Fruit fly (Drosophila melanogaster) whole organism, embryonic: ENCODE data around the gene RpL24.

Source experiments
- Aef1 ChIP-seq: fragments of 200-800 bp; sonication (Bioruptor generic); IDR thresholded peaks from 3 replicates; pipeline ENCODE4 v1.3.6; 2022; ENCODE audit warnings: missing biosample characterization, missing genetic modification characterization
- B-H2 ChIP-seq: fragments of 200-800 bp; sonication (Bioruptor generic); optimal IDR thresholded peaks from 2 replicates; lab custom pipeline; 2018; ENCODE audit warnings: missing biosample characterization, mild to moderate bottlenecking, missing genetic modification characterization
- Bteb2 ChIP-seq: fragments of 200-800 bp; sonication (Bioruptor generic); optimal IDR thresholded peaks from 2 replicates; lab custom pipeline; 2016; ENCODE audit warnings: missing biosample characterization, missing genetic modification characterization
- CG10431 ChIP-seq: fragments of 200-800 bp; sonication (Bioruptor generic); optimal IDR thresholded peaks from 3 replicates; lab custom pipeline; 2018; ENCODE audit warnings: missing biosample characterization, mild to moderate bottlenecking, missing genetic modification characterization
- CG10565 ChIP-seq: fragments of 200-800 bp; sonication (Bioruptor generic); optimal IDR thresholded peaks from 3 replicates; lab custom pipeline; 2016; ENCODE audit warnings: missing biosample characterization, mild to moderate bottlenecking, missing genetic modification characterization
- CG11504 ChIP-seq: fragments of 200-800 bp; sonication (Bioruptor generic); optimal IDR thresholded peaks from 3 replicates; lab custom pipeline; 2019; ENCODE audit warnings: missing biosample characterization, mild to moderate bottlenecking, missing genetic modification characterization, moderate library complexity
- CG12219 ChIP-seq: fragments of 200-800 bp; sonication (Bioruptor generic); optimal IDR thresholded peaks from 3 replicates; lab custom pipeline; 2018; ENCODE audit warnings: missing biosample characterization, mild to moderate bottlenecking, missing genetic modification characterization
- CG12236 ChIP-seq: fragments of 200-800 bp; sonication (Bioruptor generic); optimal IDR thresholded peaks from 2 replicates; lab custom pipeline; 2016; ENCODE audit warnings: missing biosample characterization, missing genetic modification characterization
- CG1233 ChIP-seq: fragments of 200-800 bp; sonication (Bioruptor generic); optimal IDR thresholded peaks from 4 replicates; lab custom pipeline; 2018; ENCODE audit warnings: missing biosample characterization, mild to moderate bottlenecking, missing genetic modification characterization
- CG12744 ChIP-seq: fragments of 200-800 bp; sonication (Bioruptor generic); optimal IDR thresholded peaks from 2 replicates; lab custom pipeline; 2016; ENCODE audit warnings: missing biosample characterization, missing genetic modification characterization
- CG12769 ChIP-seq: fragments of 200-800 bp; sonication (Bioruptor generic); optimal IDR thresholded peaks from 2 replicates; lab custom pipeline; 2019; ENCODE audit warnings: missing biosample characterization, mild to moderate bottlenecking, missing genetic modification characterization, moderate library complexity
- CG13775 ChIP-seq: fragments of 200-800 bp; sonication (Bioruptor generic); optimal IDR thresholded peaks from 3 replicates; lab custom pipeline; 2017; ENCODE audit warnings: missing biosample characterization, mild to moderate bottlenecking, missing genetic modification characterization
- CG15011 ChIP-seq: fragments of 200-800 bp; sonication (Bioruptor generic); optimal IDR thresholded peaks from 3 replicates; lab custom pipeline; 2018; ENCODE audit warnings: missing biosample characterization, mild to moderate bottlenecking, missing genetic modification characterization
- CG16813 ChIP-seq: fragments of 200-800 bp; sonication (Bioruptor generic); IDR thresholded peaks from 3 replicates; pipeline ENCODE4 v1.3.6; 2022; ENCODE audit warnings: missing biosample characterization, missing genetic modification characterization; ENCODE audit not compliant: partially characterized antibody
- CG2116 ChIP-seq: fragments of 200-800 bp; sonication (Bioruptor generic); optimal IDR thresholded peaks from 3 replicates; lab custom pipeline; 2018; ENCODE audit warnings: missing biosample characterization, mild to moderate bottlenecking, missing genetic modification characterization
- CG32767 ChIP-seq: fragments of 200-800 bp; sonication (Bioruptor generic); IDR thresholded peaks from 2 replicates; pipeline ENCODE4 v1.3.6; 2022; ENCODE audit warnings: missing biosample characterization, missing genetic modification characterization
- CG3281 ChIP-seq: fragments of 200-800 bp; sonication (Bioruptor generic); optimal IDR thresholded peaks from 3 replicates; lab custom pipeline; 2017; ENCODE audit warnings: missing biosample characterization, mild to moderate bottlenecking, missing genetic modification characterization
- CG34422 ChIP-seq: fragments of 200-800 bp; sonication (Bioruptor generic); IDR thresholded peaks from 3 replicates; pipeline ENCODE4 v1.3.6; 2022; ENCODE audit warnings: missing biosample characterization, missing genetic modification characterization
- CG3995 ChIP-seq: fragments of 200-800 bp; sonication (Bioruptor generic); optimal IDR thresholded peaks from 3 replicates; lab custom pipeline; 2016; ENCODE audit warnings: missing biosample characterization, missing genetic modification characterization
- CG4328 ChIP-seq: fragments of 200-800 bp; sonication (Bioruptor generic); optimal IDR thresholded peaks from 3 replicates; lab custom pipeline; 2017; ENCODE audit warnings: missing biosample characterization, missing genetic modification reagents, missing genetic modification characterization
- CG43689 ChIP-seq: fragments of 200-800 bp; sonication (Bioruptor generic); IDR thresholded peaks from 2 replicates; pipeline ENCODE4 v1.3.6; 2022; ENCODE audit warnings: missing biosample characterization, missing genetic modification characterization
- CG6854 ChIP-seq: fragments of 200-800 bp; sonication (Bioruptor generic); optimal IDR thresholded peaks from 3 replicates; lab custom pipeline; 2017; ENCODE audit warnings: missing biosample characterization, mild to moderate bottlenecking, missing genetic modification characterization
- Dek ChIP-seq: fragments of 200-800 bp; sonication (Bioruptor generic); optimal IDR thresholded peaks from 3 replicates; lab custom pipeline; 2019; ENCODE audit warnings: missing biosample characterization, mild to moderate bottlenecking, missing genetic modification characterization, moderate library complexity
- Dip3 ChIP-seq: fragments of 200-800 bp; sonication (Bioruptor generic); optimal IDR thresholded peaks from 3 replicates; lab custom pipeline; 2016; ENCODE audit warnings: missing biosample characterization, missing genetic modification characterization
- Doc2 ChIP-seq: fragments of 200-800 bp; sonication (Bioruptor generic); IDR thresholded peaks from 2 replicates; pipeline ENCODE4 v1.3.6; 2022; ENCODE audit warnings: missing biosample characterization, missing genetic modification characterization
- Doc3 ChIP-seq: fragments of 200-800 bp; sonication (Bioruptor generic); IDR thresholded peaks from 3 replicates; pipeline ENCODE4 v1.3.6; 2022; ENCODE audit warnings: missing biosample characterization, missing genetic modification characterization; ENCODE audit not compliant: partially characterized antibody
- Drgx ChIP-seq: fragments of 200-800 bp; sonication (Bioruptor generic); IDR thresholded peaks from 2 replicates; pipeline ENCODE4 v1.3.6; 2022; ENCODE audit warnings: missing biosample characterization, missing genetic modification characterization
- E2f2 ChIP-seq: fragments of 200-800 bp; sonication (Bioruptor generic); IDR thresholded peaks from 2 replicates; pipeline ENCODE4 v1.3.6; 2022; ENCODE audit warnings: missing biosample characterization, missing genetic modification characterization
- Eip74EF ChIP-seq, 2 experiments: fragments of 200-800 bp in 1 of 2; fragments of >200 bp in 1 of 2; sonication (Bioruptor generic) in 1 of 2; optimal IDR thresholded peaks; 2 replicates each; lab custom pipeline; 2017 to 2019; ENCODE audit warnings: missing biosample characterization in 2 of 2, missing genetic modification characterization in 2 of 2, mild to moderate bottlenecking in 1 of 2, moderate library complexity in 1 of 2
- Ets97D ChIP-seq: fragments of 200-800 bp; sonication (Bioruptor generic); optimal IDR thresholded peaks from 3 replicates; lab custom pipeline; 2016; ENCODE audit warnings: missing biosample characterization, missing genetic modification characterization
- Hand ChIP-seq: fragments of 200-800 bp; sonication (Bioruptor generic); optimal IDR thresholded peaks from 2 replicates; lab custom pipeline; 2017; ENCODE audit warnings: mild to moderate bottlenecking, missing biosample characterization, missing genetic modification reagents, missing genetic modification characterization
- Lhr ChIP-seq: fragments of 200-800 bp; sonication (Bioruptor generic); optimal IDR thresholded peaks from 3 replicates; lab custom pipeline; 2017; ENCODE audit warnings: mild to moderate bottlenecking, missing biosample characterization, missing genetic modification reagents, missing genetic modification characterization
- NC2β ChIP-seq: fragments of 200-800 bp; sonication (Bioruptor generic); optimal IDR thresholded peaks from 2 replicates; lab custom pipeline; 2016; ENCODE audit warnings: missing biosample characterization, missing genetic modification characterization
- ara ChIP-seq: fragments of 200-800 bp; sonication (Bioruptor generic); IDR thresholded peaks from 2 replicates; pipeline ENCODE4 v1.3.6; 2022; ENCODE audit warnings: missing biosample characterization, missing genetic modification characterization
- chinmo ChIP-seq: fragments of 200-800 bp; sonication (Bioruptor generic); IDR thresholded peaks from 4 replicates; pipeline ENCODE4 v1.3.6; 2022; ENCODE audit warnings: missing biosample characterization, missing genetic modification characterization; ENCODE audit not compliant: partially characterized antibody
- danr ChIP-seq: fragments of 200-800 bp; sonication (Bioruptor generic); IDR thresholded peaks from 2 replicates; pipeline ENCODE4 v1.3.6; 2022; ENCODE audit warnings: missing biosample characterization, missing genetic modification characterization
- disco-r ChIP-seq: fragments of 200-800 bp; sonication (Bioruptor generic); optimal IDR thresholded peaks from 2 replicates; lab custom pipeline; 2016; ENCODE audit warnings: missing biosample characterization, missing genetic modification characterization
- dmrt99B ChIP-seq: fragments of 200-800 bp; sonication (Bioruptor generic); optimal IDR thresholded peaks from 2 replicates; lab custom pipeline; 2018; ENCODE audit warnings: missing biosample characterization, mild to moderate bottlenecking, missing genetic modification characterization, moderate library complexity
- emc ChIP-seq: fragments of 200-800 bp; sonication (Bioruptor generic); optimal IDR thresholded peaks from 2 replicates; lab custom pipeline; 2016; ENCODE audit warnings: missing biosample characterization, missing genetic modification characterization
- fu2 ChIP-seq: fragments of 200-800 bp; sonication (Bioruptor generic); optimal IDR thresholded peaks from 2 replicates; lab custom pipeline; 2016; ENCODE audit warnings: missing biosample characterization, missing genetic modification characterization
- gce ChIP-seq: fragments of 200-800 bp; sonication (Bioruptor generic); IDR thresholded peaks from 3 replicates; pipeline ENCODE4 v1.3.6; 2022; ENCODE audit warnings: missing biosample characterization, missing genetic modification characterization
- h ChIP-seq: fragments of >200 bp; optimal IDR thresholded peaks from 2 replicates; lab custom pipeline; 2017
- kay ChIP-seq: fragments of 200-800 bp; sonication (Bioruptor generic); optimal IDR thresholded peaks from 2 replicates; lab custom pipeline; 2016; ENCODE audit warnings: missing biosample characterization, missing genetic modification characterization
- nau ChIP-seq: fragments of 200-800 bp; sonication (Bioruptor generic); optimal IDR thresholded peaks from 3 replicates; lab custom pipeline; 2017; ENCODE audit warnings: missing biosample characterization, mild to moderate bottlenecking, missing genetic modification characterization, missing genetic modification reagents
- peb ChIP-seq: fragments of 200-800 bp; sonication (Bioruptor generic); IDR thresholded peaks from 2 replicates; pipeline ENCODE4 v1.3.6; 2022; ENCODE audit warnings: missing biosample characterization, missing genetic modification characterization
- pho ChIP-seq: fragments of 200-800 bp; sonication (Bioruptor generic); optimal IDR thresholded peaks from 2 replicates; lab custom pipeline; 2016; ENCODE audit warnings: missing biosample characterization, missing genetic modification characterization
- run ChIP-seq: fragments of 200-800 bp; sonication (Bioruptor generic); optimal IDR thresholded peaks from 3 replicates; lab custom pipeline; 2018; ENCODE audit warnings: missing biosample characterization, mild to moderate bottlenecking, missing genetic modification characterization
- slou ChIP-seq: fragments of 200-800 bp; sonication (Bioruptor generic); optimal IDR thresholded peaks from 3 replicates; lab custom pipeline; 2016; ENCODE audit warnings: missing biosample characterization, missing genetic modification characterization
- ssp ChIP-seq: fragments of 200-800 bp; sonication (Bioruptor generic); IDR thresholded peaks from 2 replicates; pipeline ENCODE4 v1.3.6; 2022; ENCODE audit warnings: missing biosample characterization, missing genetic modification characterization
- trh ChIP-seq: fragments of 200-800 bp; sonication (Bioruptor generic); optimal IDR thresholded peaks from 2 replicates; lab custom pipeline; 2016; ENCODE audit warnings: missing biosample characterization, missing genetic modification characterization
- z ChIP-seq: fragments of 200-800 bp; sonication (Bioruptor generic); IDR thresholded peaks from 3 replicates; pipeline ENCODE4 v1.3.6; 2022; ENCODE audit warnings: missing biosample characterization, missing genetic modification characterization

The RpL24 gene

dm6 chr2L:13382351-13383029, 12.4 kb downstream of the RpL24 start, which contains the start of gene loqs (continued):
- TF ChIP-seq Ets97D (GFP tag; lab: Kevin White, UChicago) = no peak
- no peak for TF ChIP-seq Eip74EF (GFP tag; optimal IDR thresholded peaks at IDR 0.05; lab: Kevin White, UChicago)
- no peak for TF ChIP-seq CG10431 (GFP tag; lab: Kevin White, UChicago)
- TF ChIP-seq Aef1 (GFP tag; lab: Robert Waterston, UW) = no peak
- no peak for TF ChIP-seq Drgx
- no peak for TF ChIP-seq Dip3 (GFP tag; lab: Kevin White, UChicago)
- no peak for TF ChIP-seq Dek (tag; lab: Kevin White, UChicago)
- TF ChIP-seq CG12236 (GFP tag; lab: Kevin White, UChicago) = no peak
- no peak for TF ChIP-seq CG15011 (GFP tag; lab: Kevin White, UChicago)
- no peak for TF ChIP-seq CG13775 (GFP tag; lab: Kevin White, UChicago)
- no peak for TF ChIP-seq pho (GFP tag; lab: Kevin White, UChicago)
- TF ChIP-seq CG3995 (GFP tag; lab: Kevin White, UChicago) = no peak
- TF ChIP-seq kay = no peak
- TF ChIP-seq Doc2 (GFP tag; lab: Robert Waterston, UW) = no peak
- TF ChIP-seq Doc3 (GFP tag; lab: Robert Waterston, UW) = peak; percentile 39; the same call in 1 of the 3 replicates
- TF ChIP-seq CG2116 (GFP tag; lab: Kevin White, UChicago) = peak; percentile 83
- no peak for TF ChIP-seq chinmo (GFP tag; lab: Robert Waterston, UW)
- TF ChIP-seq CG1233 (GFP tag; lab: Kevin White, UChicago) = no peak
- TF ChIP-seq CG34422 = no peak
- no peak for TF ChIP-seq CG11504 (tag; lab: Kevin White, UChicago)
- TF ChIP-seq CG12744 = no peak
- TF ChIP-seq emc = no peak
- no peak for TF ChIP-seq ssp (GFP tag; lab: Robert Waterston, UW)
- no peak for TF ChIP-seq peb (GFP tag; lab: Robert Waterston, UW)
- no peak for TF ChIP-seq run (tag; lab: Kevin White, UChicago)
- TF ChIP-seq CG3281 (GFP tag; lab: Kevin White, UChicago) = no peak
- no peak for TF ChIP-seq nau
- no peak for TF ChIP-seq gce (GFP tag; lab: Robert Waterston, UW)
- TF ChIP-seq E2f2 (GFP tag; lab: Robert Waterston, UW) = peak; percentile 83
- no peak for TF ChIP-seq h (lab: Kevin White, UChicago)
- no peak for TF ChIP-seq CG6854 (GFP tag; lab: Kevin White, UChicago)
- no peak for TF ChIP-seq CG12219 (GFP tag; lab: Kevin White, UChicago)
- TF ChIP-seq CG32767 (GFP tag; lab: Robert Waterston, UW) = peak; percentile 63; the same call in 1 of the 2 replicates
- TF ChIP-seq B-H2 = no peak
- no peak for TF ChIP-seq ara (GFP tag; lab: Robert Waterston, UW)
- no peak for TF ChIP-seq CG43689 (GFP tag; lab: Robert Waterston, UW)
- no peak for TF ChIP-seq CG16813 (GFP tag; lab: Robert Waterston, UW)
- TF ChIP-seq trh (GFP tag; lab: Kevin White, UChicago) = no peak
- no peak for TF ChIP-seq CG4328 (GFP tag; lab: Kevin White, UChicago)
- TF ChIP-seq fu2 = no peak
- no peak for TF ChIP-seq CG10565 (GFP tag; lab: Kevin White, UChicago)
- TF ChIP-seq Lhr (GFP tag; lab: Kevin White, UChicago) = no peak
- TF ChIP-seq NC2β (GFP tag; lab: Kevin White, UChicago) = no peak
- no peak for TF ChIP-seq danr
- no peak for TF ChIP-seq Hand (GFP tag; lab: Kevin White, UChicago)
- TF ChIP-seq disco-r (GFP tag; lab: Kevin White, UChicago) = no peak
- no peak for TF ChIP-seq Bteb2
- no peak for TF ChIP-seq CG12769
- no peak for TF ChIP-seq z (GFP tag; lab: Robert Waterston, UW)
- TF ChIP-seq slou (GFP tag; lab: Kevin White, UChicago) = no peak
- no peak for TF ChIP-seq dmrt99B (tag; lab: Kevin White, UChicago)
